Worm (Caenorhabditis elegans): Measurements from ENCODE around the gene F35C8.8.
A peak's percentile ranks its signal among the peaks of the same experiment; 100 is the strongest.

Gene F35C8.8

DNA sequence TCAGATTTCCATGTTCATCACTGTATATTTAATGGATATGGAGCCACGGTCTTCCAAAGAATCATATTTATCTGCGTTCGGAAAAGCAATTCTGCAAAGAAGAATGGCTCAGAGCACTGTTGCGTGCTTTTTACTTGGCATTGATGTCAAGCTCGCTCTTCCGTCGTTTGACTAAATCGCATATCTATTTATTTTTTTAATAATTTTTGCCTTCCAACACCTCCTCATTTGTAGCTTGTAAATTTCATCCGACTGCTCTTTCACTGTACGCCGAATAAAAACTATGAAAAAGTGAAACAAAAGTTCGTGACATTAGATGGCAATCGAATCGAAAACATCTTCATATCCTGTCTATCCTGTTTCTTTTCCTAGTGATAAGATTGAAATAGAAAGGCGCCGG lies 32.5 kb downstream of the F35C8.8 start, which contains the start of gene C26B9.2:
TSS of gene C26B9.2 (plus strand) at position 301 of the 400 bp plus-strand sequence.
- TF ChIP-seq ztf-4 (tag; optimal IDR thresholded peaks at IDR 0.05) (no peak), nhr-43 (tag; optimal IDR thresholded peaks at IDR 0.05; ENCODE audit: poor library complexity, severe bottlenecking) (no peak), hmg-11 (tag; optimal IDR thresholded peaks at IDR 0.05) (no peak), nhr-23 (tag; optimal IDR thresholded peaks at IDR 0.05) (no peak)

DNA sequence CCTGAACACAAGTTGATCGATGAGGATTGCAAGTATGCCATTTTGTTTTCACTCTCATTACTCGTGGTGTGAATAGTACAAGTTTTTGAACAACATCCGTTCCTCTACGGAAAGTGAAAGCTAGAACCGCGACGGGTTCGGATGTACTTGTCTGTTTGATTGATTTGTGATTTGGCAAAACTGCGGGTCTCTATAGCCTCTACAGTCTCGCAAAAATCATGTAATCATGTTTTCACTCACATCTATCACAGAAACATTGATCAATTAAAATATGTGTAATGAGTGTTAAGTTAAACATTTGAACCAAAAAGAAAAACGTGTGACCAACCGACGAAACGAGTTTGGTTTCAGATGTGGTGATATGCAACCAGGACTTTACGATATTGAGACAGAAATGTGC lies 33.1 kb downstream of the F35C8.8 start:
- TF ChIP-seq unc-62 (GFP tag; optimal IDR thresholded peaks at IDR 0.05): peak; percentile 88
- TF ChIP-seq nhr-43 (tag; optimal IDR thresholded peaks at IDR 0.05; ENCODE audit: poor library complexity, severe bottlenecking): peak; percentile 36
- no peak for TF ChIP-seq lin-15B (tag; optimal IDR thresholded peaks at IDR 0.05)
- TF ChIP-seq elt-3 (tag; optimal IDR thresholded peaks at IDR 0.05): peak in 1 of 3 experiments; percentile 62
- no peak for TF ChIP-seq egl-27 (tag; optimal IDR thresholded peaks at IDR 0.05)
- peak; percentile 90 for TF ChIP-seq nhr-25 (tag; optimal IDR thresholded peaks at IDR 0.05)
- no peak for TF ChIP-seq R02D3.7 (tag; optimal IDR thresholded peaks at IDR 0.05)
- no peak for TF ChIP-seq nhr-11 (tag; optimal IDR thresholded peaks at IDR 0.05)
- TF ChIP-seq egl-5 (tag; optimal IDR thresholded peaks at IDR 0.05): no peak

DNA sequence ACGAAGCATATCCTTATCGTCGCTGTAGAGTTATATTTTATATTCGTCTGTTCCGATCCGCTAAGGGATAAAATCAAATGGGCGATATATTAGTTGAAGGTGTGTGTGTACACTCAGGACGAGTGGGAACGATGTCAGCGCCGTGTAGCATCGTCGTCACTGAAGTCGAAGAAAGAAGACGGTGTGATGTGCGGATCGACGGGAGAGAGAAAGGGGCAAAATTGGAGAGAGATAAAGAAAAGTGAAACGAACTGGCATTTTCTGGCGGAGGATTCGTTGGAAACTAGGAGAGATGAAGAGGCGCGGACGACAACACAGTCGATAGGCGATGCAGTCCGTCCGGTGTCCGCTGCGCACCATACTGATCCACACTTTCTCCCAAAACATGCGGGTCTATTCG lies 34.5 kb downstream of the F35C8.8 start, which contains the start of gene C26B9.3:
TSS of gene C26B9.3 (plus strand) at position 343 of the 400 bp plus-strand sequence.
- no peak for TF ChIP-seq ama-1 (optimal IDR thresholded peaks at IDR 0.05)
- TF ChIP-seq nhr-23 (tag; optimal IDR thresholded peaks at IDR 0.05): peak; percentile 51
- TF ChIP-seq nhr-25 (tag; optimal IDR thresholded peaks at IDR 0.05): peak; percentile 40
- TF ChIP-seq nhr-43 (tag; optimal IDR thresholded peaks at IDR 0.05; ENCODE audit: poor library complexity, severe bottlenecking): no peak
- peak; percentile 18 for TF ChIP-seq hmg-11 (tag; optimal IDR thresholded peaks at IDR 0.05)

- no peak for TF ChIP-seq nhr-28 (tag; optimal IDR thresholded peaks at IDR 0.05)
- peak; percentile 68 for TF ChIP-seq jun-1 (tag; optimal IDR thresholded peaks at IDR 0.05)
- TF ChIP-seq nhr-237 (tag; optimal IDR thresholded peaks at IDR 0.05): no peak
- TF ChIP-seq nhr-77 (tag; optimal IDR thresholded peaks at IDR 0.05): no peak
- TF ChIP-seq nhr-67 (tag; optimal IDR thresholded peaks at IDR 0.05): no peak
- no peak for TF ChIP-seq fos-1 (tag; optimal IDR thresholded peaks at IDR 0.05)
- TF ChIP-seq nhr-23 (tag; optimal IDR thresholded peaks at IDR 0.05): peak; percentile 75
- TF ChIP-seq skn-1 (tag; optimal IDR thresholded peaks at IDR 0.05): no peak
- no peak for TF ChIP-seq eor-1 (tag; optimal IDR thresholded peaks at IDR 0.05)
- TF ChIP-seq ceh-9 (tag; optimal IDR thresholded peaks at IDR 0.05): no peak
- no peak for TF ChIP-seq daf-12 (tag; optimal IDR thresholded peaks at IDR 0.05)
- no peak for TF ChIP-seq mml-1 (tag; optimal IDR thresholded peaks at IDR 0.05)
- TF ChIP-seq nhr-76 (tag; optimal IDR thresholded peaks at IDR 0.05): no peak
- TF ChIP-seq unc-62 (GFP tag; optimal IDR thresholded peaks at IDR 0.05): no peak
- TF ChIP-seq pqm-1 (tag; optimal IDR thresholded peaks at IDR 0.05): peak; percentile 52
- no peak for TF ChIP-seq ceh-16 (tag; optimal IDR thresholded peaks at IDR 0.05)
- TF ChIP-seq ama-1 (optimal IDR thresholded peaks at IDR 0.05): no peak
- peak; percentile 71 for TF ChIP-seq pha-4 (tag; optimal IDR thresholded peaks at IDR 0.05)
- peak; percentile 74 for TF ChIP-seq nhr-43 (tag; optimal IDR thresholded peaks at IDR 0.05; ENCODE audit: poor library complexity, severe bottlenecking)
- TF ChIP-seq lin-39 (tag; optimal IDR thresholded peaks at IDR 0.05): peak; percentile 71
- TF ChIP-seq aly-2 (tag; optimal IDR thresholded peaks at IDR 0.05): no peak
- peak; percentile 4 for TF ChIP-seq tbx-2 (tag; optimal IDR thresholded peaks at IDR 0.05)
- peak; percentile 6 for TF ChIP-seq mdl-1 (tag; optimal IDR thresholded peaks at IDR 0.05)
- TF ChIP-seq ztf-4 (tag; optimal IDR thresholded peaks at IDR 0.05): no peak
- no peak for TF ChIP-seq unc-39 (tag; optimal IDR thresholded peaks at IDR 0.05)
- no peak for TF ChIP-seq ceh-82 (tag; optimal IDR thresholded peaks at IDR 0.05)
- peak; percentile 41 for TF ChIP-seq egl-27 (tag; optimal IDR thresholded peaks at IDR 0.05)
- no peak for TF ChIP-seq R02D3.7 (tag; optimal IDR thresholded peaks at IDR 0.05)
- no peak for TF ChIP-seq elt-3 (tag; optimal IDR thresholded peaks at IDR 0.05)
- no peak for TF ChIP-seq fkh-2 (tag; optimal IDR thresholded peaks at IDR 0.05)
- peak; percentile 59 for TF ChIP-seq elt-2 (tag; optimal IDR thresholded peaks at IDR 0.05)
- no peak for TF ChIP-seq fkh-10 (GFP tag; optimal IDR thresholded peaks at IDR 0.05)
- TF ChIP-seq nhr-25 (tag; optimal IDR thresholded peaks at IDR 0.05): peak; percentile 80
- peak; percentile 59 for TF ChIP-seq snpc-4 (tag; optimal IDR thresholded peaks at IDR 0.05)
- peak; percentile 29 for TF ChIP-seq lin-15B (tag; optimal IDR thresholded peaks at IDR 0.05)
- no peak for TF ChIP-seq ztf-11 (tag; optimal IDR thresholded peaks at IDR 0.05)
- no peak for TF ChIP-seq elt-1 (tag; optimal IDR thresholded peaks at IDR 0.05)
- peak; percentile 56 for TF ChIP-seq hmg-11 (tag; optimal IDR thresholded peaks at IDR 0.05)
- no peak for TF ChIP-seq ZK546.5 (tag; optimal IDR thresholded peaks at IDR 0.05)
- TF ChIP-seq nfya-1 (tag; optimal IDR thresholded peaks at IDR 0.05; ENCODE audit: insufficient read depth): peak; percentile 84
- TF ChIP-seq ceh-28 (tag; optimal IDR thresholded peaks at IDR 0.05): peak; percentile 33
- TF ChIP-seq nhr-11 (tag; optimal IDR thresholded peaks at IDR 0.05): no peak
- no peak for TF ChIP-seq egl-5 (tag; optimal IDR thresholded peaks at IDR 0.05)
- peak; percentile 30 for TF ChIP-seq lsy-12 (tag; optimal IDR thresholded peaks at IDR 0.05)
- no peak for TF ChIP-seq zag-1 (tag; optimal IDR thresholded peaks at IDR 0.05)
These were observed 35.9 kb downstream of the F35C8.8 start for ce11 chrX:5336498-5336897.
